Worm (Caenorhabditis elegans): ENCODE data around the gene clec-223.

The clec-223 gene

DNA sequence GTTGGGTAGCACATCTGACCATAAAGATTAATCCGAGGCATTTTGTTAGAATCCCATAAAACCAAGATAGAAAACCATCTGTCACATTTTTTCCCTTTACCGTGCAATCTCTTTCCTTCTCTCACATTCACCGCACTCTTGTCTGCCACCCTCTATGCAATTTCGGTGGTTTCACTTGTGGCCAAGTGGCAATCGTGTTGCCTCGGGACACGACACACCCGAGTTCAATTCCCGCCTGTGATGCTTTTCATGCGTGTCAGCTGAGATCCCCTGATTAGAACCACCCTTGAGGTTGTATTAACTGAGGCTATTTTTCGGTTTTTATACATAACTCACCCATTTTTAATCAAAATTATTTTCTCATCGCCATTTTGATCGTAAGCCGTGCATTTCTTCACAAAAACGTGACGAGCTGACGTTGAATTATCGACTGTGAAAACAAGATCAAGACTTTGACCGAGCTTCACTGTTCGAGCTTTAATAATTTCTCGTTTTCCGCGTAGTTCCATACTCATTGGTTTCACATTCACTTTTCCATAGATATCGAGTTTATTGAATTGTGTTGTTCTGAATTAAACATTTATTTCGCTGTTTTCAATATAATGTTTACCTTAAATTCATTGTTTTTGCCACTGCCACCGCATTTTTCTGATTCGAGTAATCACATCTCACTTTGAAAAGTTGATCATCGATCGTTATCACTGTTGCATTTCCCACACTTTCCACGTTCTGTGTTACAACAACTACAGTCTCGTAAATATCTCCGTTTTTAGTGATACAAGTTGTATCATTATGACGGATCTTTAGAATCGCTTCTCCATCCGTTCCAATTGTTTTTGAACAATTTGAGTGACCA, 41.3 kb downstream of the clec-223 start (continued):
- TF ChIP-seq C34B4.2 (tag; optimal IDR thresholded peaks at IDR 0.05) (no peak), unc-62 (GFP tag; optimal IDR thresholded peaks at IDR 0.05) (no peak), nhr-237 (tag; optimal IDR thresholded peaks at IDR 0.05) (no peak), ceh-63 (GFP tag; optimal IDR thresholded peaks at IDR 0.05) (no peak), nhr-11 (tag; optimal IDR thresholded peaks at IDR 0.05) (no peak), vab-15 (tag; optimal IDR thresholded peaks at IDR 0.05) (peak; percentile 70), Y116A8C.19 (tag; optimal IDR thresholded peaks at IDR 0.05; ENCODE audit: borderline replicate concordance) (no peak), efl-1 (optimal IDR thresholded peaks at IDR 0.05) (peak; percentile 50 to 63), efl-1 (GFP tag; optimal IDR thresholded peaks at IDR 0.05 in 1 of 2) (peak; percentile 41 to 94), snpc-4 (tag; optimal IDR thresholded peaks at IDR 0.05) (peak; percentile 70), mep-1 (tag; optimal IDR thresholded peaks at IDR 0.05) (peak; percentile 82), nhr-90 (tag; optimal IDR thresholded peaks at IDR 0.05; ENCODE audit: poor library complexity) (peak; percentile 84), grh-1 (GFP tag; IDR thresholded peaks at IDR 0.05) (peak; percentile 65), mab-9 (GFP tag; IDR thresholded peaks at IDR 0.05) (no peak), ceh-8 (GFP tag; optimal IDR thresholded peaks at IDR 0.05) (peak; percentile 45), lin-14 (GFP tag; optimal IDR thresholded peaks at IDR 0.05) (peak; percentile 68), snu-23 (GFP tag; optimal IDR thresholded peaks at IDR 0.05) (peak; percentile 70), nhr-71 (tag; optimal IDR thresholded peaks at IDR 0.05) (peak; percentile 80), isw-1 (GFP tag; IDR thresholded peaks at IDR 0.05) (no peak), unc-86 (tag; optimal IDR thresholded peaks at IDR 0.05) (peak; percentile 31), rnt-1 (tag; optimal IDR thresholded peaks at IDR 0.05) (peak; percentile 82), nhr-20 (tag; optimal IDR thresholded peaks at IDR 0.05) (peak; percentile 83), unc-30 (tag; optimal IDR thresholded peaks at IDR 0.05) (no peak), nhr-19 (GFP tag; conservative IDR thresholded peaks at IDR 0.05) (peak; percentile 78), pax-3 (tag; optimal IDR thresholded peaks at IDR 0.05) (peak; percentile 35), irx-1 (tag; optimal IDR thresholded peaks at IDR 0.05) (peak; percentile 57), ces-1 (GFP tag; optimal IDR thresholded peaks at IDR 0.05) (no peak), egl-13 (tag; optimal IDR thresholded peaks at IDR 0.05) (peak; percentile 9), hpl-2 (GFP tag; optimal IDR thresholded peaks at IDR 0.05) (peak; percentile 5), C16A3.4 (tag; optimal IDR thresholded peaks at IDR 0.05) (peak; percentile 81), lin-35 (GFP tag; optimal IDR thresholded peaks at IDR 0.05) (peak; percentile 42 to 82), fkh-4 (tag; optimal IDR thresholded peaks at IDR 0.05; ENCODE audit: borderline replicate concordance) (no peak), ama-1 (optimal IDR thresholded peaks at IDR 0.05) (no peak), dpl-1 (GFP tag; optimal IDR thresholded peaks at IDR 0.05) (peak; percentile 16 to 52 (median 33)), ceh-88 (GFP tag; IDR thresholded peaks at IDR 0.05) (no peak), nhr-77 (tag; optimal IDR thresholded peaks at IDR 0.05) (peak; percentile 74), lin-39 (tag; optimal IDR thresholded peaks at IDR 0.05) (peak; percentile 32), jun-1 (tag; optimal IDR thresholded peaks at IDR 0.05) (peak; percentile 82)

DNA sequence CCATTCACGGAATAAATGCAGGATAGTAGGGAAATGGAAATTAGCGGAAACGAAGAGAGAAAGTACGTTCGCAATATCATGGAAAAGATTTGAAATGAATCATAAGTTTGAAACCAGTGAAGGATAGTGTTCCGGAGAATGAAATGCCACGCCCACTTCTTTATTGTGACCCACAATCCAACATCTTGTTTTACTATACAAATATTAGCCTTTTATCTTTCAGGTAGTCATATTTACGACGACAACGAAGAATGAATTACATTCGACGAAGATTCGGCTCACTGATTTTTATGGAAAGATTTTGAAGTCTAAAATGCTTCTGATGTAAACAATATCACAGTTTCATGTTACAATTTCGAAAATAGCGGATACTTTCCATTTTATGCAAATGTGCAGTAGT, 43.9 kb downstream of the clec-223 start, which contains the start of gene cutl-18:
cutl-18 (minus strand) TSS at position 101 of the 400 bp plus-strand sequence.
- TF ChIP-seq swsn-7 (tag; optimal IDR thresholded peaks at IDR 0.05), result no peak

DNA sequence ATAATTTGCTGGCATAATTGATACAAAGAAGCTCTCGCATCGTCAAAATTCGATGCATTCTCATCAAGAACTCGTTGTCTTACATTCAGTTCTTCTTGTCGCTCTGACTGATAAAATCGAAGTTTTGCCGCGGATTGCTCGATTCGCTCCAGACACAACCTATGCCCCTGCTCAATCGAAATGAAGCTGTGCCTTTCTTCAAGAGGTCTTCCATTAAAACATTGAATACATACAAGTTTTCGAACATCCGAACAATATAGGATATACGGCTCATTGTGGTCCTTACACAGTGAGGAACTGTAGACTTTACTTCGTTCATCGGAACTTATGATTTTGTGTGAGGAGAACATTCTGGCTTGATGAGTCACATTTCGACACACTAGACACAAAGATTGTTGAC, 47.9 kb downstream of the clec-223 start:
- TF ChIP-seq nhr-85 (tag), result peak; percentile 61
- no peak for TF ChIP-seq nhr-77 (tag; optimal IDR thresholded peaks at IDR 0.05)
